Worm (Caenorhabditis elegans): Measurements from ENCODE around the gene K09F6.6.
"Not testable (repeated sequence)": the region's sequence is repeated elsewhere in the genome, so short reads cannot be mapped to it uniquely, and the experiment has no call there.

DNA sequence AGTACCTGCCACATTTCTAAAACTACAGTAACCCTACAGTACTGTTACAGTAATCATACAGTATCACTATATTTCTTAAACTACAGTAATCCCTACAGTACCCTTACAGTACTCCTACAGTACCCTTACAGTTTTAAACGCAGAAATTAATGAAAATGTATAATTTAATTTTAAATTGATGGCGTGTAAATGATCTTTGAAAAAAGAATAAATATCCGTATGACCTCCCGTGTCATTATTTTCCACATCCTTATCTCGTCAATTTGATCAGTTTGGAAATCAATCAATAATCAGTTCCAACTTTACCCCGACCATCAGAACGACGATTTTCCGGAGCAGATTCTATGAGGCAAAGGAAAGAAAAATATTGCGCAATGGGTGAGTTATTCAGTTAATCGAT, 24.2 kb downstream of the K09F6.6 start, which contains the start of gene K09F6.3:
- not testable (repeated sequence) for TF ChIP-seq ceh-28 (tag; optimal IDR thresholded peaks at IDR 0.05); ZK546.5 (tag; optimal IDR thresholded peaks at IDR 0.05); ztf-11 (tag; optimal IDR thresholded peaks at IDR 0.05); nhr-12 (tag; optimal IDR thresholded peaks at IDR 0.05); unc-62 (GFP tag; optimal IDR thresholded peaks at IDR 0.05); nhr-77 (tag; optimal IDR thresholded peaks at IDR 0.05); aly-2 (tag; optimal IDR thresholded peaks at IDR 0.05); unc-39 (tag; optimal IDR thresholded peaks at IDR 0.05); ceh-82 (tag; optimal IDR thresholded peaks at IDR 0.05); snpc-4 (tag; optimal IDR thresholded peaks at IDR 0.05); ceh-16 (tag; optimal IDR thresholded peaks at IDR 0.05); elt-2 (tag; optimal IDR thresholded peaks at IDR 0.05)
